Fruit fly (Drosophila melanogaster) Kc167 (cell line): ENCODE measurements around the gene Fbp1.

Experiments
- Sin3A ChIP-seq: fragments of >200 bp; optimal IDR thresholded peaks from 2 replicates; lab custom pipeline; 2018; ENCODE audit warnings: missing external identifiers
- h ChIP-seq: fragments of >200 bp; optimal IDR thresholded peaks from 3 replicates; lab custom pipeline; 2018; ENCODE audit warnings: missing external identifiers
- insv ChIP-seq: fragments of >200 bp; optimal IDR thresholded peaks from 3 replicates; lab custom pipeline; 2018; ENCODE audit warnings: missing external identifiers
- psq ChIP-seq: fragments of >200 bp; optimal IDR thresholded peaks from 2 replicates; lab custom pipeline; 2017; ENCODE audit warnings: missing external identifiers
- ttk ChIP-seq: sonication (Bioruptor generic); optimal IDR thresholded peaks from 2 replicates; lab custom pipeline; 2017; ENCODE audit warnings: missing external identifiers

- TF ChIP-seq h (no peak), psq (lab: Kevin White, UChicago) (no peak), ttk (lab: Kevin White, UChicago) (no peak), Sin3A (lab: Kevin White, UChicago) (no peak), insv (lab: Kevin White, UChicago) (no peak)
These were observed 35.2 kb downstream of the Fbp1 start for dm6 chr3L:14062702-14063101.
